Fruit fly (Drosophila melanogaster): ENCODE results near the gene CG9609.

CG9609 gene

dm6 chrX:16833097-16833496, 46.3 kb upstream of the CG9609 start (continued):
- TF ChIP-seq CG4617 (GFP tag; optimal IDR thresholded peaks at IDR 0.05; ENCODE audit: borderline replicate concordance) (peak; percentile 14), cg (GFP tag; optimal IDR thresholded peaks at IDR 0.05) (no peak), vfl (GFP tag; optimal IDR thresholded peaks at IDR 0.05) (no peak), Hand (GFP tag; optimal IDR thresholded peaks at IDR 0.05) (no peak), Aef1 (GFP tag; IDR thresholded peaks at IDR 0.05) (peak; percentile 73), pum (GFP tag; optimal IDR thresholded peaks at IDR 0.05) (peak; percentile 65), CG16779 (GFP tag; IDR thresholded peaks at IDR 0.05) (no peak), CG6791 (GFP tag; IDR thresholded peaks at IDR 0.05; ENCODE audit: partially characterized antibody) (no peak), emc (GFP tag; optimal IDR thresholded peaks at IDR 0.05) (no peak), chif (GFP tag; optimal IDR thresholded peaks at IDR 0.05) (peak; percentile 72 to 82), CG7786 (GFP tag; optimal IDR thresholded peaks at IDR 0.05) (peak; percentile 53), zf30C (GFP tag; optimal IDR thresholded peaks at IDR 0.05) (no peak), sug (tag; optimal IDR thresholded peaks at IDR 0.05) (no peak), CG17359 (tag; optimal IDR thresholded peaks at IDR 0.05) (peak; percentile 81), dysf (GFP tag; IDR thresholded peaks at IDR 0.05) (peak; percentile 81), scrt (GFP tag; optimal IDR thresholded peaks at IDR 0.05) (peak; percentile 30), lola (GFP tag; optimal IDR thresholded peaks at IDR 0.05) (peak in 1 of 3 experiments; percentile 65), Dref (GFP tag; IDR thresholded peaks at IDR 0.05) (no peak), CG8281 (tag; optimal IDR thresholded peaks at IDR 0.05) (peak; percentile 63), CG34376 (GFP tag; optimal IDR thresholded peaks at IDR 0.05) (no peak), CG8290 (GFP tag; optimal IDR thresholded peaks at IDR 0.05) (peak; percentile 64), CG8290 (tag; optimal IDR thresholded peaks at IDR 0.05) (peak in 1 of 2 experiments; percentile 86), Fer2 (tag; optimal IDR thresholded peaks at IDR 0.05) (no peak), Chrac-16 (GFP tag; optimal IDR thresholded peaks at IDR 0.05) (peak; percentile 61), btn (GFP tag; optimal IDR thresholded peaks at IDR 0.05) (peak; percentile 73), CG11085 (GFP tag; IDR thresholded peaks at IDR 0.05) (peak; percentile 52; the same call in 1 of the 2 replicates), CG14014 (GFP tag; IDR thresholded peaks at IDR 0.05) (peak; percentile 72; the same call in 1 of the 2 replicates), Eip74EF (GFP tag; optimal IDR thresholded peaks at IDR 0.05) (peak in 1 of 2 experiments; percentile 82), Hey (tag; optimal IDR thresholded peaks at IDR 0.05) (no peak), nmo (GFP tag; optimal IDR thresholded peaks at IDR 0.05) (peak; percentile 91), CG18764 (GFP tag; optimal IDR thresholded peaks at IDR 0.05) (peak; percentile 54), CG18619 (GFP tag; optimal IDR thresholded peaks at IDR 0.05) (peak; percentile 50), Dad (GFP tag; optimal IDR thresholded peaks at IDR 0.05) (peak; percentile 35), C15 (GFP tag; IDR thresholded peaks at IDR 0.05) (no peak), dati (GFP tag; IDR thresholded peaks at IDR 0.05) (no peak), CG16863 (GFP tag; optimal IDR thresholded peaks at IDR 0.05) (peak; percentile 62), Sox102F (GFP tag; optimal IDR thresholded peaks at IDR 0.05) (peak; percentile 87), CG2678 (tag; optimal IDR thresholded peaks at IDR 0.05) (peak; percentile 85), Xbp1 (GFP tag; optimal IDR thresholded peaks at IDR 0.05) (peak; percentile 79), CG30020 (tag; optimal IDR thresholded peaks at IDR 0.05) (peak; percentile 22), CG12299 (tag; optimal IDR thresholded peaks at IDR 0.05) (peak; percentile 36), CG1647 (GFP tag; optimal IDR thresholded peaks at IDR 0.05) (peak; percentile 63), MESR4 (GFP tag; optimal IDR thresholded peaks at IDR 0.05) (no peak), pros (GFP tag; optimal IDR thresholded peaks at IDR 0.05) (no peak), ab (GFP tag; optimal IDR thresholded peaks at IDR 0.05) (no peak), exex (tag; optimal IDR thresholded peaks at IDR 0.05) (no peak), zen2 (GFP tag; IDR thresholded peaks at IDR 0.05; ENCODE audit: partially characterized antibody) (no peak), B-H2 (GFP tag; optimal IDR thresholded peaks at IDR 0.05) (no peak), sr (GFP tag; IDR thresholded peaks at IDR 0.05) (peak; percentile 59; the same call in 2 of the 3 replicates)
